Fruit fly (Drosophila melanogaster): Measurements from ENCODE around the gene CG32277.

Gene CG32277

DNA sequence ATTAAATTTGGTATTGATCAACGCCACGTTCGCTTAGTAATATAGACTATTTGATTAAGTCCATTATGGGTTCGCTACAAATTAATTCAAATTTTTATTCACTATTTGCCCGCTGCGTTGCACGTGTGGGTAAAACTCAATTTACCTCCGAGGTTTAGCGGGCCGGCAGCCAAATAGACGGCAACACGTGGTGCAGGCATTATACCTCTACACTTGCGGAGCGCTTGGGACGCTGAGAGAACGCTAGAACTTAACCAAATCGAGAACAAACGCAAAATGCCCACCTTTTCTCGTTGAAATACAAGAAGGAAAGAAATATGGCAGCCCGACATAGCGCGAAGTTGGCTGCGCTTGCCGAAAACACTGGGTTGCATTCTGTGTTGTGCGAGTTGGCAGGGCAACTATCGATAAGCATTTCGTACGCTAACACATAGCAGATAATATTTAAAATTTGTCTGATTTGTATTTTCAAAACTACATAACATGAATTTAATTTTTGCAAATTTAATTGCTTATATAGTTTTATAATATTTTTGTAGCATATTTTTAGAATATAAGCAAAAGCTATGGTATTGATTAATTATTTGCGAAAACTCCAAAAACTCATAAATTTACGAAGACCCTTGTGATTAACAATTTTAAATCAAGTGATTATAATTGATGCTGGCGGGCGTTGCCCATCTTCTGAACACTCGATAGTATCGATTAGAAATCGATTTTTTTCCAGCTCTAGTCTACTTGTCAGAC lies 17.6 kb upstream of the CG32277 start, which contains the start of the genes RpL28 and eIF1 (continued):
- peak; percentile 94 for TF ChIP-seq Max (GFP tag; optimal IDR thresholded peaks at IDR 0.05)
- TF ChIP-seq CG4617 (GFP tag; optimal IDR thresholded peaks at IDR 0.05; ENCODE audit: borderline replicate concordance): peak; percentile 88
- peak; percentile 81; the same call in 1 of the 2 replicates for TF ChIP-seq unc-4 (GFP tag; IDR thresholded peaks at IDR 0.05; ENCODE audit: partially characterized antibody)
- TF ChIP-seq CG10209 (GFP tag; optimal IDR thresholded peaks at IDR 0.05): peak; percentile 95
- peak; percentile 81 for TF ChIP-seq CG8924 (tag; optimal IDR thresholded peaks at IDR 0.05)
- peak; percentile 76 for TF ChIP-seq Bgb (GFP tag; IDR thresholded peaks at IDR 0.05; ENCODE audit: partially characterized antibody)
- peak; percentile 85 for TF ChIP-seq CG2202 (tag; optimal IDR thresholded peaks at IDR 0.05)
- TF ChIP-seq sisA (GFP tag; IDR thresholded peaks at IDR 0.05): peak; percentile 73
- peak; percentile 81 for TF ChIP-seq B-H1 (GFP tag; IDR thresholded peaks at IDR 0.05)
- peak; percentile 76 for TF ChIP-seq CG13424 (tag; optimal IDR thresholded peaks at IDR 0.05)
- peak; percentile 90 for TF ChIP-seq nmo (GFP tag; optimal IDR thresholded peaks at IDR 0.05)
- peak; percentile 94 for TF ChIP-seq CG6813 (GFP tag; optimal IDR thresholded peaks at IDR 0.05)
- TF ChIP-seq fu2 (GFP tag; optimal IDR thresholded peaks at IDR 0.05): peak; percentile 81
- TF ChIP-seq zfh2 (GFP tag; optimal IDR thresholded peaks at IDR 0.05): peak; percentile 90
- peak; percentile 88 for TF ChIP-seq ac (GFP tag; optimal IDR thresholded peaks at IDR 0.05)
- peak in 1 of 2 experiments; percentile 44 for TF ChIP-seq Eip74EF (GFP tag; optimal IDR thresholded peaks at IDR 0.05)
- peak; percentile 88 for TF ChIP-seq ATbp (GFP tag; optimal IDR thresholded peaks at IDR 0.05)
- TF ChIP-seq nau (GFP tag; optimal IDR thresholded peaks at IDR 0.05): peak; percentile 89
- TF ChIP-seq run (tag; optimal IDR thresholded peaks at IDR 0.05): peak; percentile 54
- peak; percentile 83 for TF ChIP-seq CG5245 (GFP tag; optimal IDR thresholded peaks at IDR 0.05)
- TF ChIP-seq CG6683 (GFP tag; optimal IDR thresholded peaks at IDR 0.05): peak; percentile 81
- TF ChIP-seq pho (GFP tag; optimal IDR thresholded peaks at IDR 0.05): peak; percentile 88
- TF ChIP-seq dmrt11E (tag; optimal IDR thresholded peaks at IDR 0.05): peak; percentile 87
- peak in 1 of 2 experiments; percentile 43 for TF ChIP-seq Hr78 (GFP tag; optimal IDR thresholded peaks at IDR 0.05)
- TF ChIP-seq CG4404 (GFP tag; IDR thresholded peaks at IDR 0.05): peak; percentile 66
- peak; percentile 82 for TF ChIP-seq mam (GFP tag; optimal IDR thresholded peaks at IDR 0.05)
- peak; percentile 88 for TF ChIP-seq Dad (GFP tag; optimal IDR thresholded peaks at IDR 0.05)
- TF ChIP-seq wdn (GFP tag; IDR thresholded peaks at IDR 0.05): peak; percentile 57
- TF ChIP-seq ind (GFP tag; optimal IDR thresholded peaks at IDR 0.05): peak; percentile 80
- TF ChIP-seq CG10462 (GFP tag; optimal IDR thresholded peaks at IDR 0.05): peak; percentile 78
- peak; percentile 86; the same call in 2 of the 3 replicates for TF ChIP-seq C15 (GFP tag; IDR thresholded peaks at IDR 0.05)
- TF ChIP-seq Sox100B (GFP tag; optimal IDR thresholded peaks at IDR 0.05): peak; percentile 93
- peak; percentile 82 for TF ChIP-seq Hr3 (GFP tag; optimal IDR thresholded peaks at IDR 0.05)
- no peak for TF ChIP-seq eve (GFP tag; optimal IDR thresholded peaks at IDR 0.05)
- TF ChIP-seq chif (GFP tag; optimal IDR thresholded peaks at IDR 0.05): peak; percentile 84 to 91
- TF ChIP-seq CG6791 (GFP tag; IDR thresholded peaks at IDR 0.05; ENCODE audit: partially characterized antibody): peak; percentile 70; the same call in 2 of the 3 replicates
- peak; percentile 73 for TF ChIP-seq sna (GFP tag; IDR thresholded peaks at IDR 0.05; ENCODE audit: partially characterized antibody)
- TF ChIP-seq CG7745 (tag; optimal IDR thresholded peaks at IDR 0.05): peak; percentile 40
- peak; percentile 95 for TF ChIP-seq CG11456 (GFP tag; IDR thresholded peaks at IDR 0.05)
- peak; percentile 91 for TF ChIP-seq lilli (GFP tag; optimal IDR thresholded peaks at IDR 0.05)
- peak; percentile 61; the same call in 1 of the 2 replicates for TF ChIP-seq seq (GFP tag; IDR thresholded peaks at IDR 0.05)
- no peak; the same call in none of the 2 replicates for TF ChIP-seq ato (GFP tag; IDR thresholded peaks at IDR 0.05; ENCODE audit: partially characterized antibody)
- peak; percentile 92 for TF ChIP-seq luna (GFP tag; optimal IDR thresholded peaks at IDR 0.05)
- peak; percentile 86 for TF ChIP-seq CG10267 (tag; optimal IDR thresholded peaks at IDR 0.05)
- peak; percentile 86 for TF ChIP-seq sqz (GFP tag; optimal IDR thresholded peaks at IDR 0.05)
- TF ChIP-seq CG11504 (tag; optimal IDR thresholded peaks at IDR 0.05): no peak
- peak; percentile 88 for TF ChIP-seq Asciz (GFP tag; optimal IDR thresholded peaks at IDR 0.05)

Data from whole organism, embryonic.